Worm (Caenorhabditis elegans) whole organism, late embryonic: ENCODE results near the gene slc-36.5.

ENCODE experiments used
- C38D4.7 ChIP-seq: fragments of 200-800 bp; sonication (Bioruptor generic); optimal IDR thresholded peaks from 2 replicates; lab custom pipeline; 2018; ENCODE audit warnings: mild to moderate bottlenecking, missing genetic modification characterization, moderate library complexity, missing compliant biosample characterization
- F13H6.1 ChIP-seq: sonication (generic microtip); optimal IDR thresholded peaks from 2 replicates; lab custom pipeline; 2016; ENCODE audit warnings: missing genetic modification characterization, missing compliant biosample characterization
- K02D7.2 ChIP-seq: sonication (generic microtip); optimal IDR thresholded peaks from 2 replicates; lab custom pipeline; 2017; ENCODE audit warnings: mild to moderate bottlenecking, missing genetic modification characterization, missing compliant biosample characterization
- Y22D7AL.16 ChIP-seq: sonication (generic microtip); optimal IDR thresholded peaks from 2 replicates; lab custom pipeline; 2016; ENCODE audit warnings: missing genetic modification characterization, missing compliant biosample characterization
- ahr-1 ChIP-seq: sonication (generic microtip); optimal IDR thresholded peaks from 2 replicates; lab custom pipeline; 2016; ENCODE audit warnings: missing genetic modification characterization, missing compliant biosample characterization
- ama-1 ChIP-seq: fragments of 150-350 bp; optimal IDR thresholded peaks from 2 replicates; lab custom pipeline; 2014
- ceh-14 ChIP-seq: sonication (generic microtip); optimal IDR thresholded peaks from 2 replicates; lab custom pipeline; 2016; ENCODE audit warnings: missing genotype, missing genetic modification characterization, missing compliant biosample characterization
- ceh-18 ChIP-seq: sonication (generic microtip); optimal IDR thresholded peaks from 2 replicates; lab custom pipeline; 2016; ENCODE audit warnings: missing genetic modification characterization, missing compliant biosample characterization
- ceh-2 ChIP-seq: sonication (generic microtip); optimal IDR thresholded peaks from 2 replicates; lab custom pipeline; 2016; ENCODE audit warnings: missing genotype, missing genetic modification characterization, missing compliant biosample characterization
- ceh-34 ChIP-seq: sonication (generic microtip); optimal IDR thresholded peaks from 2 replicates; lab custom pipeline; 2016; ENCODE audit warnings: mild to moderate bottlenecking, missing genetic modification characterization, missing compliant biosample characterization
- ceh-45 ChIP-seq: fragments of 200-800 bp; sonication (Bioruptor generic); IDR thresholded peaks from 2 replicates; pipeline ENCODE4 v1.3.6; 2022; ENCODE audit warnings: missing genetic modification reagents, missing genetic modification characterization, missing compliant biosample characterization
- ceh-48 ChIP-seq: sonication (generic microtip); optimal IDR thresholded peaks from 2 replicates; lab custom pipeline; 2016; ENCODE audit warnings: missing genetic modification characterization, inconsistent platforms, missing compliant biosample characterization
- dve-1 ChIP-seq: sonication (generic microtip); optimal IDR thresholded peaks from 2 replicates; lab custom pipeline; 2017; ENCODE audit warnings: antibody characterized with exemption, mild to moderate bottlenecking, missing genetic modification characterization, missing compliant biosample characterization
- elt-2 ChIP-seq: sonication (generic microtip); optimal IDR thresholded peaks from 2 replicates; lab custom pipeline; 2016; ENCODE audit warnings: missing genetic modification reagents, missing genetic modification characterization, missing compliant biosample characterization
- elt-4 ChIP-seq: sonication (generic microtip); optimal IDR thresholded peaks from 2 replicates; lab custom pipeline; 2016; ENCODE audit warnings: missing genetic modification characterization, missing compliant biosample characterization
- ets-4 ChIP-seq: sonication (generic microtip); optimal IDR thresholded peaks from 2 replicates; lab custom pipeline; 2016; ENCODE audit warnings: missing genetic modification characterization, missing compliant biosample characterization
- eyg-1 ChIP-seq: sonication (generic microtip); optimal IDR thresholded peaks from 2 replicates; lab custom pipeline; 2016; ENCODE audit warnings: missing genotype, missing genetic modification characterization, missing compliant biosample characterization
- fax-1 ChIP-seq: sonication (generic microtip); optimal IDR thresholded peaks from 2 replicates; lab custom pipeline; 2016; ENCODE audit warnings: missing genotype, missing genetic modification characterization, missing compliant biosample characterization
- fkh-6 ChIP-seq: sonication (generic microtip); optimal IDR thresholded peaks from 2 replicates; lab custom pipeline; 2016; ENCODE audit warnings: missing genetic modification characterization, missing compliant biosample characterization
- hlh-30 ChIP-seq: sonication (generic microtip); optimal IDR thresholded peaks from 2 replicates; lab custom pipeline; 2017; ENCODE audit warnings: antibody characterized with exemption, missing genetic modification characterization, missing compliant biosample characterization; ENCODE audit not compliant: insufficient read depth
- hlh-8 ChIP-seq: sonication (generic microtip); optimal IDR thresholded peaks from 2 replicates; lab custom pipeline; 2016; ENCODE audit warnings: missing genotype, missing genetic modification characterization, missing compliant biosample characterization
- mec-3 ChIP-seq: sonication (generic microtip); optimal IDR thresholded peaks from 2 replicates; lab custom pipeline; 2016; ENCODE audit warnings: borderline replicate concordance, missing genetic modification characterization, missing compliant biosample characterization
- nfya-1 ChIP-seq: sonication (generic microtip); optimal IDR thresholded peaks from 2 replicates; lab custom pipeline; 2017; ENCODE audit warnings: missing genetic modification characterization, mild to moderate bottlenecking, missing compliant biosample characterization, antibody characterized with exemption, moderate library complexity
- pat-9 ChIP-seq: fragments of 200-800 bp; sonication (Bioruptor generic); optimal IDR thresholded peaks from 2 replicates; lab custom pipeline; 2018; ENCODE audit warnings: mild to moderate bottlenecking, missing genetic modification characterization, moderate library complexity, missing compliant biosample characterization
- pax-1 ChIP-seq: fragments of 150-350 bp; optimal IDR thresholded peaks from 2 replicates; lab custom pipeline; 2014; ENCODE audit warnings: missing biosample characterization, missing genetic modification characterization
- pqm-1 ChIP-seq: sonication (generic microtip); optimal IDR thresholded peaks from 2 replicates; lab custom pipeline; 2016; ENCODE audit warnings: missing genetic modification characterization, missing compliant biosample characterization
- ref-2 ChIP-seq: sonication (generic microtip); optimal IDR thresholded peaks from 2 replicates; lab custom pipeline; 2016; ENCODE audit warnings: missing genetic modification characterization, missing compliant biosample characterization
- rnt-1 ChIP-seq: sonication (generic microtip); optimal IDR thresholded peaks from 2 replicates; lab custom pipeline; 2016; ENCODE audit warnings: missing genetic modification characterization, missing compliant biosample characterization
- sox-4 ChIP-seq: sonication (generic microtip); optimal IDR thresholded peaks from 2 replicates; lab custom pipeline; 2017; ENCODE audit warnings: mild to moderate bottlenecking, missing genetic modification characterization, inconsistent platforms, missing compliant biosample characterization
- tbx-2 ChIP-seq: sonication (generic microtip); optimal IDR thresholded peaks from 2 replicates; lab custom pipeline; 2016; ENCODE audit warnings: missing genetic modification characterization, missing compliant biosample characterization
- tbx-7 ChIP-seq: sonication (generic microtip); optimal IDR thresholded peaks from 2 replicates; lab custom pipeline; 2016; ENCODE audit warnings: missing genotype, missing genetic modification characterization, missing compliant biosample characterization
- unc-3 ChIP-seq, 2 experiments: fragments of 200-800 bp in 1 of 2; sonication (Bioruptor generic) in 1 of 2; sonication (generic microtip) in 1 of 2; conservative IDR thresholded peaks in 1 of 2; optimal IDR thresholded peaks in 1 of 2; 2 replicates each; pipeline versions ENCODE4 v1.3.6 to Lab custom; 2016 to 2022; ENCODE audit warnings: missing compliant biosample characterization in 2 of 2, missing genetic modification characterization in 2 of 2, missing genetic modification reagents in 1 of 2
- unc-42 ChIP-seq: sonication (generic microtip); optimal IDR thresholded peaks from 2 replicates; lab custom pipeline; 2016; ENCODE audit warnings: missing genotype, missing genetic modification characterization, missing compliant biosample characterization
- unc-55 ChIP-seq: sonication (generic microtip); optimal IDR thresholded peaks from 2 replicates; lab custom pipeline; 2017; ENCODE audit warnings: missing biosample characterization, missing genetic modification reagents, missing genetic modification characterization

The slc-36.5 gene

ce11 chrII:6826726-6827125, 50.1 kb downstream of the slc-36.5 start:
- TF ChIP-seq unc-42 (tag; lab: Kevin White, UChicago) (peak; percentile 44), fkh-6 (tag; lab: Kevin White, UChicago) (no peak), ceh-14 (tag; lab: Kevin White, UChicago) (no peak), sox-4 (tag; lab: Kevin White, UChicago) (no peak), ceh-18 (tag; lab: Kevin White, UChicago) (peak; percentile 46), ceh-34 (tag; lab: Kevin White, UChicago) (peak; percentile 78), hlh-30 (peak; percentile 11), ets-4 (tag; lab: Kevin White, UChicago) (no peak), pat-9 (tag; lab: Kevin White, UChicago) (no peak), nfya-1 (tag; lab: Kevin White, UChicago) (peak; percentile 39), rnt-1 (tag; lab: Kevin White, UChicago) (peak; percentile 31), hlh-8 (tag; lab: Kevin White, UChicago) (peak; percentile 12)

ce11 chrII:6825732-6826131, 51.1 kb downstream of the slc-36.5 start:
- TF ChIP-seq tbx-2 (tag; lab: Kevin White, UChicago) (peak; percentile 10), ceh-14 (tag; lab: Kevin White, UChicago) (peak; percentile 14), rnt-1 (tag; lab: Kevin White, UChicago) (peak; percentile 72), ama-1 (lab: Kevin White, UChicago) (no peak), hlh-8 (tag; lab: Kevin White, UChicago) (no peak), dve-1 (no peak), pqm-1 (tag; lab: Kevin White, UChicago) (no peak), elt-4 (tag; lab: Kevin White, UChicago) (no peak), ahr-1 (no peak), nfya-1 (tag; lab: Kevin White, UChicago) (peak; percentile 51), ref-2 (tag; lab: Kevin White, UChicago) (peak; percentile 41), F13H6.1 (tag; lab: Kevin White, UChicago) (peak; percentile 39), unc-55 (peak; percentile 88), unc-42 (tag; lab: Kevin White, UChicago) (peak; percentile 82)
- TF ChIP-seq, all 69 proteins: peak for 8

- TF ChIP-seq dve-1 (peak; percentile 6), hlh-30 (no peak), ceh-2 (tag; lab: Kevin White, UChicago) (no peak), eyg-1 (tag; lab: Kevin White, UChicago) (no peak), unc-55 (peak; percentile 87), nfya-1 (tag; lab: Kevin White, UChicago) (no peak), mec-3 (no peak), ahr-1 (no peak), F13H6.1 (tag; lab: Kevin White, UChicago) (no peak), ama-1 (lab: Kevin White, UChicago) (no peak), C38D4.7 (GFP tag; lab: Kevin White, UChicago) (no peak), pat-9 (tag; lab: Kevin White, UChicago) (no peak), ceh-48 (no peak), fax-1 (tag; lab: Kevin White, UChicago) (no peak), Y22D7AL.16 (tag; lab: Kevin White, UChicago) (no peak), K02D7.2 (tag; lab: Kevin White, UChicago) (no peak), ceh-45 (no peak), ceh-34 (tag; lab: Kevin White, UChicago) (no peak), elt-2 (tag; lab: Kevin White, UChicago) (peak; percentile 90), pax-1 (tag; lab: Kevin White, UChicago) (no peak)
Measured at ce11 chrII:6824524-6824923, 52.3 kb downstream of the slc-36.5 start.

- TF ChIP-seq unc-42 (tag; lab: Kevin White, UChicago) (peak; percentile 67), tbx-7 (tag; lab: Kevin White, UChicago) (no peak), nfya-1 (tag; lab: Kevin White, UChicago) (peak; percentile 0), unc-3 (GFP tag; conservative IDR thresholded peaks at IDR 0.05; lab: Robert Waterston, UW) (no peak), unc-3 (tag; optimal IDR thresholded peaks at IDR 0.05; lab: Kevin White, UChicago) (no peak)
Measured at ce11 chrII:6823912-6824311, 52.9 kb downstream of the slc-36.5 start.
